Worm (Caenorhabditis elegans): ENCODE results near the gene nphp-2.

The nphp-2 gene

ce11 chrV:1908542-1908941 is 13.0 kb downstream of the nphp-2 start, which contains the start of gene srp-3:
srp-3 (plus strand) TSS chrV:1908842.
- TF ChIP-seq daf-12 (tag; optimal IDR thresholded peaks at IDR 0.05) (no peak), aha-1 (tag) (peak; percentile 13)

ce11 chrV:1911102-1911501 is 15.5 kb downstream of the nphp-2 start, which contains the start of gene Y32G9A.3:
Y32G9A.3 (plus strand) TSS chrV:1911402.
- no peak for TF ChIP-seq egl-27 (tag; optimal IDR thresholded peaks at IDR 0.05)
- TF ChIP-seq rbr-2 (tag; optimal IDR thresholded peaks at IDR 0.05), result no peak
- no peak for TF ChIP-seq aly-2 (tag; optimal IDR thresholded peaks at IDR 0.05)
- TF ChIP-seq nhr-48 (tag; optimal IDR thresholded peaks at IDR 0.05), result no peak
- TF ChIP-seq daf-16 (GFP tag; optimal IDR thresholded peaks at IDR 0.05), result no peak
- no peak for TF ChIP-seq daf-16 (tag; optimal IDR thresholded peaks at IDR 0.05)
- TF ChIP-seq ztf-11 (tag; optimal IDR thresholded peaks at IDR 0.05), result no peak
- TF ChIP-seq ceh-20 (GFP tag; IDR thresholded peaks at IDR 0.05), result no peak
- TF ChIP-seq F37D6.2 (tag; optimal IDR thresholded peaks at IDR 0.05), result no peak
- TF ChIP-seq F44E2.7 (GFP tag; IDR thresholded peaks at IDR 0.05), result no peak
- no peak for TF ChIP-seq ceh-44 (GFP tag; IDR thresholded peaks at IDR 0.05)
- TF ChIP-seq unc-130 (GFP tag; optimal IDR thresholded peaks at IDR 0.05), result no peak
- no peak for TF ChIP-seq vab-7 (GFP tag; IDR thresholded peaks at IDR 0.05)
- no peak for TF ChIP-seq saeg-2 (GFP tag; IDR thresholded peaks at IDR 0.05)
- no peak for TF ChIP-seq nhr-237 (tag; optimal IDR thresholded peaks at IDR 0.05)
- TF ChIP-seq F10B5.3 (tag; optimal IDR thresholded peaks at IDR 0.05), result no peak
- TF ChIP-seq lin-13 (GFP tag; optimal IDR thresholded peaks at IDR 0.05), result no peak
- TF ChIP-seq mxl-2 (GFP tag; conservative IDR thresholded peaks at IDR 0.05), result no peak
- no peak for TF ChIP-seq madf-9 (GFP tag; conservative IDR thresholded peaks at IDR 0.05)

ce11 chrV:1918030-1918559 is 22.5 kb downstream of the nphp-2 start, which contains the start of gene Y32G9A.2:
Y32G9A.2 (plus strand) TSS chrV:1918509.
- TF ChIP-seq nhr-25 (tag; optimal IDR thresholded peaks at IDR 0.05; ENCODE audit: borderline replicate concordance, insufficient read depth) (no peak), ctbp-1 (GFP tag; IDR thresholded peaks at IDR 0.05) (no peak), lin-38 (GFP tag; IDR thresholded peaks at IDR 0.05) (peak; percentile 94), ZK546.5 (tag; optimal IDR thresholded peaks at IDR 0.05) (no peak), saeg-2 (GFP tag; IDR thresholded peaks at IDR 0.05) (no peak), dve-1 (tag; optimal IDR thresholded peaks at IDR 0.05; ENCODE audit: insufficient read depth) (no peak), F44E2.7 (GFP tag; IDR thresholded peaks at IDR 0.05) (no peak), ces-1 (GFP tag; optimal IDR thresholded peaks at IDR 0.05) (no peak), mep-1 (tag; optimal IDR thresholded peaks at IDR 0.05) (no peak), T26A8.4 (GFP tag; IDR thresholded peaks at IDR 0.05) (no peak), nhr-41 (GFP tag; IDR thresholded peaks at IDR 0.05) (no peak), aha-1 (tag) (peak; percentile 89), nhr-48 (tag; optimal IDR thresholded peaks at IDR 0.05) (no peak), mxl-3 (GFP tag; optimal IDR thresholded peaks at IDR 0.05) (no peak), dpl-1 (GFP tag; optimal IDR thresholded peaks at IDR 0.05) (peak; percentile 34), nhr-28 (tag; optimal IDR thresholded peaks at IDR 0.05) (peak; percentile 52), F49E8.2 (tag; optimal IDR thresholded peaks at IDR 0.05; ENCODE audit: borderline replicate concordance) (peak; percentile 42), pha-4 (GFP tag; IDR thresholded peaks at IDR 0.05) (no peak), pha-4 (tag; optimal IDR thresholded peaks at IDR 0.05) (no peak), Y48G9A.11 (GFP tag; IDR thresholded peaks at IDR 0.05) (no peak), ceh-44 (GFP tag; IDR thresholded peaks at IDR 0.05) (no peak), T20F7.1 (GFP tag; optimal IDR thresholded peaks at IDR 0.05) (no peak), ceh-28 (tag; optimal IDR thresholded peaks at IDR 0.05) (no peak), hlh-30 (tag; optimal IDR thresholded peaks at IDR 0.05; ENCODE audit: insufficient read depth) (peak; percentile 15)
